Worm (Caenorhabditis elegans) whole organism, late embryonic: ENCODE measurements around the gene cpsf-4.
A peak's percentile ranks its signal among the peaks of the same experiment; 100 is the strongest.

Experiments
- K09A11.1 ChIP-seq: sonication (generic microtip); optimal IDR thresholded peaks from 2 replicates; lab custom pipeline; 2017; ENCODE audit warnings: antibody characterized with exemption, mild to moderate bottlenecking, missing genetic modification characterization, missing compliant biosample characterization; ENCODE audit not compliant: insufficient read depth
- T23F11.4 ChIP-seq: fragments of 200-800 bp; sonication (Bioruptor generic); optimal IDR thresholded peaks from 2 replicates; lab custom pipeline; 2018; ENCODE audit warnings: mild to moderate bottlenecking, missing genetic modification characterization, missing compliant biosample characterization
- ahr-1 ChIP-seq: sonication (generic microtip); optimal IDR thresholded peaks from 2 replicates; lab custom pipeline; 2016; ENCODE audit warnings: missing genetic modification characterization, missing compliant biosample characterization
- ceh-18 ChIP-seq: sonication (generic microtip); optimal IDR thresholded peaks from 2 replicates; lab custom pipeline; 2016; ENCODE audit warnings: missing genetic modification characterization, missing compliant biosample characterization
- ceh-34 ChIP-seq: sonication (generic microtip); optimal IDR thresholded peaks from 2 replicates; lab custom pipeline; 2016; ENCODE audit warnings: mild to moderate bottlenecking, missing genetic modification characterization, missing compliant biosample characterization
- ceh-45 ChIP-seq: fragments of 200-800 bp; sonication (Bioruptor generic); IDR thresholded peaks from 2 replicates; pipeline ENCODE4 v1.3.6; 2022; ENCODE audit warnings: missing genetic modification reagents, missing genetic modification characterization, missing compliant biosample characterization
- ceh-48 ChIP-seq: sonication (generic microtip); optimal IDR thresholded peaks from 2 replicates; lab custom pipeline; 2016; ENCODE audit warnings: missing genetic modification characterization, inconsistent platforms, missing compliant biosample characterization
- ceh-6 ChIP-seq: fragments of 200-800 bp; sonication (Bioruptor generic); optimal IDR thresholded peaks from 2 replicates; lab custom pipeline; 2018; ENCODE audit warnings: mild to moderate bottlenecking, missing genetic modification characterization, missing compliant biosample characterization
- elt-2 ChIP-seq: sonication (generic microtip); optimal IDR thresholded peaks from 2 replicates; lab custom pipeline; 2016; ENCODE audit warnings: missing genetic modification reagents, missing genetic modification characterization, missing compliant biosample characterization
- hlh-13 ChIP-seq: fragments of 200-800 bp; sonication (Bioruptor generic); optimal IDR thresholded peaks from 2 replicates; lab custom pipeline; 2018; ENCODE audit warnings: mild to moderate bottlenecking, missing genetic modification characterization, missing compliant biosample characterization
- hlh-8 ChIP-seq: sonication (generic microtip); optimal IDR thresholded peaks from 2 replicates; lab custom pipeline; 2016; ENCODE audit warnings: missing genotype, missing genetic modification characterization, missing compliant biosample characterization
- lim-6 ChIP-seq: sonication (generic microtip); optimal IDR thresholded peaks from 2 replicates; lab custom pipeline; 2016; ENCODE audit warnings: missing genetic modification characterization, missing compliant biosample characterization
- madf-2 ChIP-seq: sonication (generic microtip); optimal IDR thresholded peaks from 2 replicates; lab custom pipeline; 2017; ENCODE audit warnings: missing genetic modification characterization, missing compliant biosample characterization
- nfya-1 ChIP-seq: sonication (generic microtip); optimal IDR thresholded peaks from 2 replicates; lab custom pipeline; 2017; ENCODE audit warnings: missing genetic modification characterization, mild to moderate bottlenecking, missing compliant biosample characterization, antibody characterized with exemption, moderate library complexity
- nhr-11 ChIP-seq: fragments of 150-350 bp; optimal IDR thresholded peaks from 2 replicates; lab custom pipeline; 2014; ENCODE audit warnings: missing biosample characterization, missing genetic modification characterization
- pha-2 ChIP-seq: sonication (generic microtip); optimal IDR thresholded peaks from 2 replicates; lab custom pipeline; 2017; ENCODE audit warnings: mild to moderate bottlenecking, missing genetic modification characterization, missing compliant biosample characterization
- pha-4 ChIP-seq: fragments of 150-350 bp; optimal IDR thresholded peaks from 2 replicates; lab custom pipeline; 2018; ENCODE audit warnings: missing biosample characterization, missing genetic modification reagents, missing genetic modification characterization
- pros-1 ChIP-seq: fragments of 150-350 bp; optimal IDR thresholded peaks from 2 replicates; lab custom pipeline; 2014; ENCODE audit warnings: missing biosample characterization, missing genetic modification reagents, missing genetic modification characterization
- ref-2 ChIP-seq: sonication (generic microtip); optimal IDR thresholded peaks from 2 replicates; lab custom pipeline; 2016; ENCODE audit warnings: missing genetic modification characterization, missing compliant biosample characterization
- sox-2 ChIP-seq: fragments of 200-800 bp; sonication (Bioruptor generic); IDR thresholded peaks from 2 replicates; pipeline ENCODE4 v1.3.6; 2022; ENCODE audit warnings: missing genetic modification reagents, missing genetic modification characterization, missing compliant biosample characterization
- sox-4 ChIP-seq: sonication (generic microtip); optimal IDR thresholded peaks from 2 replicates; lab custom pipeline; 2017; ENCODE audit warnings: mild to moderate bottlenecking, missing genetic modification characterization, inconsistent platforms, missing compliant biosample characterization
- syd-9 ChIP-seq: sonication (generic microtip); optimal IDR thresholded peaks from 2 replicates; lab custom pipeline; 2016; ENCODE audit warnings: mild to moderate bottlenecking, missing genetic modification characterization, moderate library complexity, missing compliant biosample characterization
- tbx-2 ChIP-seq: sonication (generic microtip); optimal IDR thresholded peaks from 2 replicates; lab custom pipeline; 2016; ENCODE audit warnings: missing genetic modification characterization, missing compliant biosample characterization
- unc-55 ChIP-seq: sonication (generic microtip); optimal IDR thresholded peaks from 2 replicates; lab custom pipeline; 2017; ENCODE audit warnings: missing biosample characterization, missing genetic modification reagents, missing genetic modification characterization
- zip-5 ChIP-seq: sonication (generic microtip); optimal IDR thresholded peaks from 2 replicates; lab custom pipeline; 2016; ENCODE audit warnings: missing genetic modification characterization, missing compliant biosample characterization

Gene cpsf-4

ce11 chrIV:12047552-12048347, 45.5 kb downstream of the cpsf-4 start, which contains the start of gene T12G3.4:
TSS of gene T12G3.4 (plus strand) at chrIV:12048256.
- TF ChIP-seq nhr-11 (no peak), K09A11.1 (no peak), ceh-6 (GFP tag; lab: Kevin White, UChicago) (no peak)

DNA sequence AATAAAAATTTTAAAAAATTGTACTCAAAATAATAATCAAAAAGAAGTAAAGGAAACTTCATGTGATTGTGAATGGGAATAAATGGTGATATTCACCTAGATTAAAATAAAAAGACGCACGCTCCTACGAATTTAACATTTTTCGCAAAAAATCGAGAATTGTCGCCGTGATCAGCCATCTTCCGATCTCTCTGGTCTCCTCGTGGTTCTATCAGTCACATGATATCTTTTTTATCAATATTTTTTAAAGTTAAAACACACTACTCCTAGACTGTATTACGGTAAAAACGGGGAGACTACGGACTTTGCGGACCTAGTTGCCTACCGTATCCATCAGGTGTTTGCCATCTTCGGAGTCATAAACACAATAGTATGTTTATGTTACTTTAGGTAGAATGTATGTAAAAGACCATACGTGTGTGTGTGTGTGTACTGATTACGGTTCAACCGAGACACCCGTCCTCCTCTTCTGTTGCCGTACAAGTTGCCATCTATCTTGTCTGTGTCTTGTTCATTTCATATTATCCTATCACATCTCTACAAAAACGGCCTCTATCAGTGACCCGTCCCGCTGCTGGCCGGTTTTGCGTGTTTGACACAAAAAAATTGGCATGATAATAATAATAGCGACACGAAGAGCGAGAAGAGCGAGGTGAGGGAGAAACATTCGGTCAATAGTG, 46.6 kb downstream of the cpsf-4 start, which contains the start of gene T12G3.2:
TSS of gene T12G3.2 (minus strand) at position 444 of the 680 bp plus-strand sequence.
- TF ChIP-seq sox-2 (GFP tag; lab: Robert Waterston, UW) (no peak), elt-2 (peak; percentile 76), tbx-2 (tag; lab: Kevin White, UChicago) (no peak)

DNA sequence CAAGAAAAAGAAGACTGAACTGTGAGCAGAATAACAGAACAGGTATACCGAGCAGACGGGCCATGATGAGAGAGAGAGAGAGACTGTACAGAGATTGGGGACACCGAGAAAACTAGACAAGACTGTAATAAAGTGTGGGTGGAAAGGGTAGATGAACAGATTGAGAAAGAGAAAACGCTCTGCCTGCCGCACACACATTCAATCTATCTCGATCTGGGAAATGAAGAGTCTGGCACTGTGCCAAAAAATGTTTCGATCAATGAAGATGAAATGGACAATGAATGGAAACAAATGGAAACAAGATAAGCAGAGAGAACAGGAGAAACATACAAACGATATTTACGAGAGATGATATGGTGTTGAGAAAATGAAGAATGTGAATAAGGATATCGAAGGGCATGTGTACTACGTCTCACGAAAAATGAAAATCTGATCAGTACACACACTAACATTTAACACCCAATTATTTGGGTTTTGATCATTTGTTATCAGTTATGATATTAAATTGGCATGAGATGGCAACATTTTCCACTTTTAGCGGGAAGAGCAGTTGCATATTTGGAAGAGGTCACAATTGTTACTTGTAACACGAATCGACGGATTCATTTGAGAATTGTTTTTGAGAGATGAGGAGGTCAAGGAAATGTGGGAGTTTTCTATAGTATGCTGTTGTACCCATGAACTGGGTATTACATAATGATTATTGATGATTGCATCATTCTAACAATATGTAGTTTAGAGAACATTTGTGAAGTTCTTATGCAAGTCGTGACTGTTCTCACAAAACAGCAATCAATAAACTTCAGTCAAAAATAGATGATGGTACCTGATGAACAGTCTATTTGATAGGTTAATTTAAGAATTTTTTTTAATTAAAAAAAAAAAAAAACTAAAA, 48.2 kb downstream of the cpsf-4 start:
- TF ChIP-seq unc-55 (no peak), T23F11.4 (GFP tag; lab: Kevin White, UChicago) (no peak), hlh-8 (tag; lab: Kevin White, UChicago) (no peak), ceh-18 (no peak), syd-9 (no peak), ref-2 (tag; lab: Kevin White, UChicago) (no peak), lim-6 (tag; lab: Kevin White, UChicago) (no peak), K09A11.1 (no peak), zip-5 (no peak), ceh-34 (tag; lab: Kevin White, UChicago) (no peak), ceh-48 (tag; lab: Kevin White, UChicago) (no peak), sox-4 (tag; lab: Kevin White, UChicago) (no peak), madf-2 (tag; lab: Kevin White, UChicago) (no peak), ahr-1 (no peak), ceh-45 (GFP tag; lab: Robert Waterston, UW) (no peak), pha-2 (tag; lab: Kevin White, UChicago) (no peak)

DNA sequence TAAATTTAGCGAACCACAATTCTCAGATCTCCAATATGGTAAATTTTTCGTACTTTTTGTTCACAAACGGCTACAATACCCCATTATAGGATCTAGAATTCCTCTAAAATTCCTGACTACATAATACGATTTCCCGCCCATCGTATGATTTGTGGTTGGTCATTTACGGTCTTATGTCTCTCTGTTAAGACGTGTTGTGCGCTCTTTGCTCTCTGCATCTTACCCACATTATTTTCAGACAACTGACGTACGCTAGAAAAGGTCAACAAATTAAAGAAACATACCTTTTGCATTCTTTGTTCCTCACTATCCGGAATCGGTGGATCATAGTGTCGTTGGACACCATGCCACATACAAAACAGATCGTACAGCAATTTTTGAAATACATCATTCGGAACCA, 50.2 kb downstream of the cpsf-4 start:
- TF ChIP-seq hlh-13 (GFP tag; lab: Kevin White, UChicago), result no peak
- TF ChIP-seq pros-1 (tag; lab: Kevin White, UChicago), result no peak
- no peak for TF ChIP-seq pha-4 (tag; lab: Kevin White, UChicago)
- no peak for TF ChIP-seq tbx-2 (tag; lab: Kevin White, UChicago)
- TF ChIP-seq nfya-1 (tag; lab: Kevin White, UChicago), result no peak
